Fruit fly (Drosophila melanogaster) whole organism, embryonic: ENCODE results near the gene CG11178.

Experiments
- Ada2b ChIP-seq: fragments of 200-800 bp; sonication (Bioruptor generic); IDR thresholded peaks from 2 replicates; pipeline ENCODE4 v1.3.6; 2022; ENCODE audit warnings: missing biosample characterization, missing genetic modification characterization
- Adf1 ChIP-seq: fragments of 200-800 bp; sonication (Bioruptor generic); IDR thresholded peaks from 2 replicates; pipeline ENCODE4 v1.3.6; 2022; ENCODE audit warnings: missing biosample characterization, missing genetic modification characterization
- CG10959 ChIP-seq: fragments of 200-800 bp; sonication (Bioruptor generic); IDR thresholded peaks from 2 replicates; pipeline ENCODE4 v1.3.6; 2022; ENCODE audit warnings: missing biosample characterization, missing genetic modification characterization
- CG11093 ChIP-seq: fragments of 200-800 bp; sonication (Bioruptor generic); IDR thresholded peaks from 3 replicates; pipeline ENCODE4 v1.3.6; 2022; ENCODE audit warnings: missing biosample characterization, missing genetic modification characterization
- CG13296 ChIP-seq: fragments of 200-800 bp; sonication (Bioruptor generic); optimal IDR thresholded peaks from 3 replicates; lab custom pipeline; 2018; ENCODE audit warnings: missing biosample characterization, mild to moderate bottlenecking, missing genetic modification characterization
- CG1603 ChIP-seq: fragments of 200-800 bp; sonication (Bioruptor generic); optimal IDR thresholded peaks from 2 replicates; lab custom pipeline; 2019; ENCODE audit warnings: missing biosample characterization, mild to moderate bottlenecking, missing genetic modification characterization, moderate library complexity
- CG17186 ChIP-seq: fragments of 200-800 bp; sonication (Bioruptor generic); optimal IDR thresholded peaks from 3 replicates; lab custom pipeline; 2017; ENCODE audit warnings: missing biosample characterization, missing genetic modification reagents, missing genetic modification characterization
- CG17912 ChIP-seq: fragments of 200-800 bp; sonication (Bioruptor generic); optimal IDR thresholded peaks from 2 replicates; lab custom pipeline; 2018; ENCODE audit warnings: missing biosample characterization, mild to moderate bottlenecking, missing genetic modification characterization
- CG18262 ChIP-seq: fragments of 200-800 bp; optimal IDR thresholded peaks from 3 replicates; lab custom pipeline; 2019; ENCODE audit warnings: missing biosample characterization, mild to moderate bottlenecking, missing genetic modification characterization, moderate library complexity
- CG2120 ChIP-seq: fragments of 200-800 bp; sonication (Bioruptor generic); optimal IDR thresholded peaks from 3 replicates; lab custom pipeline; 2016; ENCODE audit warnings: missing biosample characterization, missing genetic modification characterization
- CG2129 ChIP-seq: fragments of 200-800 bp; sonication (Bioruptor generic); IDR thresholded peaks from 2 replicates; pipeline ENCODE4 v1.3.6; 2022; ENCODE audit warnings: missing biosample characterization, missing genetic modification characterization; ENCODE audit not compliant: partially characterized antibody
- CG3726 ChIP-seq: fragments of 200-800 bp; sonication (Bioruptor generic); IDR thresholded peaks from 3 replicates; pipeline ENCODE4, ENCODE4 v1.3.6; 2022; ENCODE audit warnings: missing biosample characterization, missing genetic modification characterization
- CG3838 ChIP-seq: fragments of 200-800 bp; sonication (Bioruptor generic); optimal IDR thresholded peaks from 3 replicates; lab custom pipeline; 2016; ENCODE audit warnings: missing biosample characterization, missing genetic modification characterization
- CG4730 ChIP-seq: fragments of 200-800 bp; sonication (Bioruptor generic); IDR thresholded peaks from 2 replicates; pipeline ENCODE4 v1.3.6; 2022; ENCODE audit warnings: missing biosample characterization, missing genetic modification characterization
- CG6254 ChIP-seq: fragments of 200-800 bp; sonication (Bioruptor generic); optimal IDR thresholded peaks from 3 replicates; lab custom pipeline; 2017; ENCODE audit warnings: mild to moderate bottlenecking, missing biosample characterization, missing genetic modification reagents, missing genetic modification characterization
- CG6272 ChIP-seq: fragments of 200-800 bp; sonication (Bioruptor generic); IDR thresholded peaks from 2 replicates; pipeline ENCODE4 v1.3.6; 2022; ENCODE audit warnings: missing biosample characterization, missing genetic modification characterization
- CG6689 ChIP-seq: fragments of 200-800 bp; sonication (Bioruptor generic); IDR thresholded peaks from 2 replicates; pipeline ENCODE4 v1.3.6; 2022; ENCODE audit warnings: missing biosample characterization, missing genetic modification characterization
- CG7745 ChIP-seq: fragments of 200-800 bp; sonication (Bioruptor generic); optimal IDR thresholded peaks from 2 replicates; lab custom pipeline; 2018; ENCODE audit warnings: missing biosample characterization, mild to moderate bottlenecking, missing genetic modification characterization, moderate library complexity
- CG9797 ChIP-seq: fragments of 200-800 bp; sonication (Bioruptor generic); optimal IDR thresholded peaks from 3 replicates; lab custom pipeline; 2018; ENCODE audit warnings: missing biosample characterization, mild to moderate bottlenecking, missing genetic modification characterization
- CkIIα-i1 ChIP-seq: fragments of 200-800 bp; sonication (Bioruptor generic); IDR thresholded peaks from 2 replicates; pipeline ENCODE4 v1.3.6; 2022; ENCODE audit warnings: missing biosample characterization, missing genetic modification characterization
- D19A ChIP-seq: fragments of 200-800 bp; optimal IDR thresholded peaks from 3 replicates; lab custom pipeline; 2019; ENCODE audit warnings: missing biosample characterization, mild to moderate bottlenecking, missing genetic modification characterization, moderate library complexity
- Doc2 ChIP-seq: fragments of 200-800 bp; sonication (Bioruptor generic); IDR thresholded peaks from 2 replicates; pipeline ENCODE4 v1.3.6; 2022; ENCODE audit warnings: missing biosample characterization, missing genetic modification characterization
- MTF-1 ChIP-seq: fragments of 200-800 bp; sonication (Bioruptor generic); optimal IDR thresholded peaks from 2 replicates; lab custom pipeline; 2018; ENCODE audit warnings: missing biosample characterization, mild to moderate bottlenecking, missing genetic modification characterization, borderline replicate concordance
- Med ChIP-seq: fragments of 200-800 bp; sonication (Bioruptor generic); peaks from one replicate; lab custom pipeline; 2016; ENCODE audit warnings: missing biosample characterization, missing genetic modification characterization, mild to moderate bottlenecking, inconsistent platforms, moderate library complexity
- Sin3A ChIP-seq: fragments of >200 bp; optimal IDR thresholded peaks from 2 replicates; lab custom pipeline; 2018
- Sox100B ChIP-seq: fragments of 200-800 bp; sonication (Bioruptor generic); optimal IDR thresholded peaks from 3 replicates; lab custom pipeline; 2018; ENCODE audit warnings: missing biosample characterization, mild to moderate bottlenecking, missing genetic modification characterization
- Sry-δ ChIP-seq: fragments of 200-800 bp; sonication (Bioruptor generic); optimal IDR thresholded peaks from 2 replicates; lab custom pipeline; 2016; ENCODE audit warnings: missing biosample characterization, missing genetic modification characterization
- Taf1 ChIP-seq: fragments of 200-800 bp; sonication (Bioruptor generic); IDR thresholded peaks from 2 replicates; pipeline ENCODE4 v1.3.6; 2022; ENCODE audit warnings: missing biosample characterization, missing genetic modification characterization
- Usf ChIP-seq: fragments of 200-800 bp; sonication (Bioruptor generic); optimal IDR thresholded peaks from 2 replicates; lab custom pipeline; 2017; ENCODE audit warnings: missing genotype, missing biosample characterization, missing genetic modification characterization
- Xrp1 ChIP-seq: fragments of 200-800 bp; sonication (Bioruptor generic); IDR thresholded peaks from 2 replicates; pipeline ENCODE4 v1.3.6; 2022; ENCODE audit warnings: missing biosample characterization, missing genetic modification characterization
- YL-1 ChIP-seq: fragments of 200-800 bp; sonication (Bioruptor generic); optimal IDR thresholded peaks from 3 replicates; lab custom pipeline; 2017; ENCODE audit warnings: missing biosample characterization, mild to moderate bottlenecking, missing genetic modification characterization
- ac ChIP-seq: fragments of 200-800 bp; sonication (Bioruptor generic); optimal IDR thresholded peaks from 3 replicates; lab custom pipeline; 2017; ENCODE audit warnings: missing biosample characterization, mild to moderate bottlenecking, missing genetic modification characterization
- bab2 ChIP-seq: fragments of 200-800 bp; sonication (Bioruptor generic); optimal IDR thresholded peaks from 2 replicates; lab custom pipeline; 2016; ENCODE audit warnings: missing biosample characterization, missing genetic modification characterization
- cas ChIP-seq: fragments of 200-800 bp; sonication (Bioruptor generic); IDR thresholded peaks from 2 replicates; pipeline ENCODE4 v1.3.6; 2022; ENCODE audit warnings: missing biosample characterization, missing genetic modification characterization
- corto ChIP-seq: fragments of 200-800 bp; sonication (Bioruptor generic); optimal IDR thresholded peaks from 2 replicates; lab custom pipeline; 2016; ENCODE audit warnings: missing biosample characterization, mild to moderate bottlenecking, missing genetic modification characterization, moderate library complexity
- crc ChIP-seq: fragments of 200-800 bp; sonication (Bioruptor generic); optimal IDR thresholded peaks from 2 replicates; lab custom pipeline; 2016; ENCODE audit warnings: missing biosample characterization, missing genetic modification characterization
- cwo ChIP-seq: fragments of 200-800 bp; sonication (Bioruptor generic); optimal IDR thresholded peaks from 3 replicates; lab custom pipeline; 2017; ENCODE audit warnings: missing biosample characterization, missing genetic modification characterization, mild to moderate bottlenecking, moderate library complexity, missing genetic modification reagents
- emc ChIP-seq: fragments of 200-800 bp; sonication (Bioruptor generic); optimal IDR thresholded peaks from 2 replicates; lab custom pipeline; 2016; ENCODE audit warnings: missing biosample characterization, missing genetic modification characterization
- gcm2 ChIP-seq: fragments of 200-800 bp; sonication (Bioruptor generic); optimal IDR thresholded peaks from 2 replicates; lab custom pipeline; 2016; ENCODE audit warnings: missing biosample characterization, missing genetic modification characterization
- gsb ChIP-seq: fragments of 200-800 bp; sonication (Bioruptor generic); IDR thresholded peaks from 2 replicates; pipeline ENCODE4 v1.3.6; 2022; ENCODE audit warnings: missing biosample characterization, missing genetic modification characterization
- hbn ChIP-seq: fragments of 200-800 bp; sonication (Bioruptor generic); IDR thresholded peaks from 2 replicates; pipeline ENCODE4 v1.3.6; 2022; ENCODE audit warnings: missing biosample characterization, missing genetic modification characterization; ENCODE audit not compliant: partially characterized antibody
- her ChIP-seq: fragments of 200-800 bp; sonication (Bioruptor generic); optimal IDR thresholded peaks from 2 replicates; lab custom pipeline; 2016; ENCODE audit warnings: missing biosample characterization, missing genetic modification characterization
- ken ChIP-seq: fragments of 200-800 bp; sonication (Bioruptor generic); IDR thresholded peaks from 3 replicates; pipeline ENCODE4 v1.3.6; 2022; ENCODE audit warnings: missing biosample characterization, missing genetic modification characterization
- lov ChIP-seq, 2 experiments: fragments of 200-800 bp in 1 of 2; fragments of >200 bp in 1 of 2; sonication (Bioruptor generic) in 1 of 2; IDR thresholded peaks in 1 of 2; optimal IDR thresholded peaks in 1 of 2; 2 replicates in 1 of 2; 3 replicates in 1 of 2; pipeline versions ENCODE4 v1.3.6 to Lab custom; 2017 to 2022; ENCODE audit warnings: missing biosample characterization in 1 of 2, missing genetic modification characterization in 1 of 2
- nau ChIP-seq: fragments of 200-800 bp; sonication (Bioruptor generic); optimal IDR thresholded peaks from 3 replicates; lab custom pipeline; 2017; ENCODE audit warnings: missing biosample characterization, mild to moderate bottlenecking, missing genetic modification characterization, missing genetic modification reagents
- pros ChIP-seq: fragments of 200-800 bp; sonication (Bioruptor generic); optimal IDR thresholded peaks from 3 replicates; lab custom pipeline; 2019; ENCODE audit warnings: missing biosample characterization, mild to moderate bottlenecking, missing genetic modification characterization, moderate library complexity
- repo ChIP-seq: fragments of 200-800 bp; sonication (Bioruptor generic); optimal IDR thresholded peaks from 2 replicates; lab custom pipeline; 2016; ENCODE audit warnings: missing biosample characterization, missing genetic modification characterization
- sd ChIP-seq: fragments of 200-800 bp; sonication (Bioruptor generic); optimal IDR thresholded peaks from 3 replicates; lab custom pipeline; 2018; ENCODE audit warnings: missing biosample characterization, mild to moderate bottlenecking, missing genetic modification characterization, moderate library complexity
- slbo ChIP-seq: fragments of 200-800 bp; sonication (Bioruptor generic); IDR thresholded peaks from 2 replicates; pipeline ENCODE4 v1.3.6; 2022; ENCODE audit warnings: missing biosample characterization, missing genetic modification characterization
- tgo ChIP-seq: fragments of 200-800 bp; sonication (Bioruptor generic); IDR thresholded peaks from 3 replicates; pipeline ENCODE4 v1.3.6; 2022; ENCODE audit warnings: missing biosample characterization, missing genetic modification characterization
- usp ChIP-seq: fragments of >200 bp; optimal IDR thresholded peaks from 2 replicates; lab custom pipeline; 2017; ENCODE audit warnings: missing biosample characterization, missing genetic modification characterization
- yki ChIP-seq: fragments of >200 bp; optimal IDR thresholded peaks from 3 replicates; lab custom pipeline; 2018

Gene CG11178

DNA sequence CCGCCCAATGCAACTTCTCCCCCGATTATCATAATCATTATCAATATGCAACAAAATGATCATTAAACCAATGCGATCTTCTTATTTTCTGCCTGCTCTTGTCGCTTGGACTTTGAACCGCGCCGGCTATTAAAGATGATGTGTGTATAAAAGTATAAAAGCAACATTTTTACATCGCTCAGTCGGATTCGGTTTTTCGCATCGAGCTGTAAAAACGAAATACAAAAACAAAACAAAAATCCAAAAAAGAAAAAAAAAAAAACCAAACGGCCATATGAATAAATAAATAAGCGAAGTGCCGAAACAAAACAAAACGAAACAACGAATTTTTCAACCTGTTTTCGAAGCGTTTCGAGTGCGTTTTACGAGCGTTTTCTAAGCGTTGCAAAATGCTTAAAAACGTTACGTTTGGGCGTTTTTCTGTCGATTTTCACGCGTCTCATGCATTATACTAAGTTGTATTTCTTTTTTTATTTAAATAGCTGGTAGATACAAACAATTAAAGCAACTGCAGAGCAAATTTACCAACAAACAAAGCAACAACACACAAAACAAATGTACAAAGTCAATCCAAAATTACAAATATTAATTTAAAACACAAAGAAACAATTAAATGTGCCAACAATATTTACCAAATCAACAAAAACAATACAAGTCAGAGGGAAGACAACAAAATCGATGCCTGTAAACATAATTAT, 39.4 kb downstream of the CG11178 start (continued):
- no peak for TF ChIP-seq lov (optimal IDR thresholded peaks at IDR 0.05; lab: Kevin White, UChicago)
- TF ChIP-seq lov (GFP tag; IDR thresholded peaks at IDR 0.05; lab: Robert Waterston, UW) = no peak
- TF ChIP-seq CG6272 (GFP tag; lab: Robert Waterston, UW) = no peak
- no peak for TF ChIP-seq CG11093 (GFP tag; lab: Robert Waterston, UW)
- no peak for TF ChIP-seq Adf1 (GFP tag; lab: Robert Waterston, UW)
- TF ChIP-seq cas (GFP tag; lab: Robert Waterston, UW) = no peak
- no peak for TF ChIP-seq her (GFP tag; lab: Kevin White, UChicago)
- no peak for TF ChIP-seq CG9797 (GFP tag; lab: Kevin White, UChicago)
- TF ChIP-seq gcm2 (GFP tag; lab: Kevin White, UChicago) = no peak
- no peak for TF ChIP-seq ken (GFP tag; lab: Robert Waterston, UW)
- no peak for TF ChIP-seq tgo
- no peak for TF ChIP-seq hbn (GFP tag; lab: Robert Waterston, UW)
- no peak for TF ChIP-seq CG6254 (GFP tag; lab: Kevin White, UChicago)
- TF ChIP-seq repo = no peak
- TF ChIP-seq CG13296 (GFP tag; lab: Kevin White, UChicago) = peak; percentile 1
- TF ChIP-seq CG4730 = no peak
- TF ChIP-seq gsb (GFP tag; lab: Robert Waterston, UW) = no peak
- no peak for TF ChIP-seq D19A (tag; lab: Kevin White, UChicago)
- peak; percentile 17 for TF ChIP-seq bab2 (GFP tag; lab: Kevin White, UChicago)
- no peak for TF ChIP-seq slbo (GFP tag; lab: Robert Waterston, UW)
- TF ChIP-seq yki (lab: Kevin White, UChicago) = no peak
- TF ChIP-seq Xrp1 = no peak
- TF ChIP-seq CG10959 (GFP tag; lab: Robert Waterston, UW) = no peak
- TF ChIP-seq CG18262 (tag; lab: Kevin White, UChicago) = peak; percentile 19
- TF ChIP-seq Usf = no peak
- no peak for TF ChIP-seq CG17912 (GFP tag; lab: Kevin White, UChicago)
- TF ChIP-seq Sin3A (lab: Kevin White, UChicago) = no peak
- peak; percentile 75 for TF ChIP-seq nau
- peak; percentile 12 for TF ChIP-seq CG1603 (tag; lab: Kevin White, UChicago)
- no peak for TF ChIP-seq Doc2
- no peak for TF ChIP-seq ac (GFP tag; lab: Kevin White, UChicago)
- TF ChIP-seq CG3726 (GFP tag; lab: Robert Waterston, UW) = no peak
- TF ChIP-seq usp (GFP tag; lab: Kevin White, UChicago) = no peak
- TF ChIP-seq YL-1 (GFP tag; lab: Kevin White, UChicago) = peak; percentile 1
- TF ChIP-seq Ada2b (GFP tag; lab: Robert Waterston, UW) = no peak
- no peak for TF ChIP-seq cwo
- no peak for TF ChIP-seq MTF-1 (GFP tag; lab: Kevin White, UChicago)
- no peak for TF ChIP-seq Taf1 (GFP tag; lab: Robert Waterston, UW)
- no peak for TF ChIP-seq CG6689
- TF ChIP-seq Sox100B (GFP tag; lab: Kevin White, UChicago) = peak; percentile 43
- TF ChIP-seq CG7745 = no peak
- no peak for TF ChIP-seq CG2129 (GFP tag; lab: Robert Waterston, UW)
- no peak for TF ChIP-seq pros (GFP tag; lab: Kevin White, UChicago)
- no peak for TF ChIP-seq CG2120 (GFP tag; lab: Kevin White, UChicago)
- TF ChIP-seq Sry-δ (GFP tag; lab: Kevin White, UChicago) = no peak
- peak; percentile 19 for TF ChIP-seq sd (tag; lab: Kevin White, UChicago)
- no peak for TF ChIP-seq emc (GFP tag; lab: Kevin White, UChicago)
- TF ChIP-seq corto (GFP tag; lab: Kevin White, UChicago) = no peak
- no peak for TF ChIP-seq Med (GFP tag; lab: Kevin White, UChicago)
- TF ChIP-seq CG17186 = no peak
- no peak for TF ChIP-seq crc (GFP tag; lab: Kevin White, UChicago)
- TF ChIP-seq CG3838 = no peak
- no peak for TF ChIP-seq CkIIα-i1
